Fruit fly (Drosophila melanogaster) whole organism, pupa: ENCODE data around the gene CG46307.

Experiments used
- CG14655 ChIP-seq: fragments of 200-800 bp; sonication (Bioruptor generic); optimal IDR thresholded peaks from 3 replicates; lab custom pipeline; 2017; ENCODE audit warnings: mild to moderate bottlenecking, missing biosample characterization, missing genetic modification reagents, missing genetic modification characterization
- CG32121 ChIP-seq: fragments of 200-800 bp; sonication (Bioruptor generic); IDR thresholded peaks from 2 replicates; pipeline ENCODE4 v1.3.6; 2022; ENCODE audit warnings: missing biosample characterization, missing genetic modification characterization
- CG4496 ChIP-seq: fragments of 200-800 bp; sonication (Bioruptor generic); IDR thresholded peaks from 3 replicates; pipeline ENCODE4 v1.3.6; 2022; ENCODE audit warnings: missing biosample characterization, missing genetic modification characterization
- D1 ChIP-seq: fragments of 200-800 bp; sonication (Bioruptor generic); optimal IDR thresholded peaks from 2 replicates; lab custom pipeline; 2018; ENCODE audit warnings: missing biosample characterization, mild to moderate bottlenecking, missing genetic modification characterization, moderate library complexity
- EcR ChIP-seq: fragments of 200-800 bp; sonication (Bioruptor generic); optimal IDR thresholded peaks from 3 replicates; lab custom pipeline; 2019; ENCODE audit warnings: missing biosample characterization, missing genetic modification characterization, mild to moderate bottlenecking, moderate library complexity, missing genetic modification reagents
- Pif1B ChIP-seq: fragments of 200-800 bp; sonication (Bioruptor generic); optimal IDR thresholded peaks from 3 replicates; lab custom pipeline; 2016; ENCODE audit warnings: missing biosample characterization, missing genetic modification characterization
- Snoo ChIP-seq: fragments of 200-800 bp; sonication (Bioruptor generic); optimal IDR thresholded peaks from 3 replicates; lab custom pipeline; 2017; ENCODE audit warnings: missing biosample characterization, mild to moderate bottlenecking, missing genetic modification characterization, inconsistent platforms
- fd96Ca ChIP-seq: fragments of 200-800 bp; sonication (Bioruptor generic); IDR thresholded peaks from 3 replicates; pipeline ENCODE4 v1.3.6; 2022; ENCODE audit warnings: missing biosample characterization, missing genetic modification characterization
- gl ChIP-seq: fragments of 200-800 bp; sonication (Bioruptor generic); optimal IDR thresholded peaks from 2 replicates; lab custom pipeline; 2018; ENCODE audit warnings: missing biosample characterization, mild to moderate bottlenecking, missing genetic modification characterization

DNA sequence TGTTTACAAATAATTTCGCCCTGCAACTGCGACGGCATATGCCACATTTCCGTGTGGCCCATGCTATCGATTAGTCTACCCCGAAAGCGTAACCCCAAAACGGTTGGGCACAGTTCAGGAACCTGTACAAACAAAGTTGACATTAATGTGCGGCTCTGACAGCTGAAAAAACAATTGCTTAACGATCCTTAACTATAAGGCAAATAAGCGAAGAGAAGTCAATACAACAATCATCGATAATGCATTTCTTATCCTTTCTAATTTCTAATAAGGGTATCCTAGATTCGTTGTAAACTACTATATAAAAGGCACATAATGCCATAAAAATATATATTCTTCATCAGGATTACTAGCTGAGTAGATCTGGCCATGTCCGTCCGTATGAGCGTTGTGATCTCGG lies 7.5 kb downstream of the CG46307 start:
- TF ChIP-seq Pif1B (no peak), gl (no peak), fd96Ca (GFP tag; lab: Robert Waterston, UW) (no peak), CG32121 (GFP tag; lab: Robert Waterston, UW) (no peak), CG4496 (no peak; the same call in 2 of the 3 replicates), EcR (no peak), D1 (tag; lab: Kevin White, UChicago) (no peak), Snoo (tag; lab: Kevin White, UChicago) (no peak), CG14655 (GFP tag; lab: Kevin White, UChicago) (no peak)
